Worm (Caenorhabditis elegans): Measurements from ENCODE around the gene F28B12.6.

Gene F28B12.6

ce11 chrII:5988224-5988623, 47.6 kb downstream of the F28B12.6 start, which contains the start of gene ins-2:
TSS of gene ins-2 (plus strand) at chrII:5988524.
- no peak for TF ChIP-seq grh-1 (GFP tag; IDR thresholded peaks at IDR 0.05)
- no peak for TF ChIP-seq irx-1 (tag; optimal IDR thresholded peaks at IDR 0.05)
- TF ChIP-seq rnt-1 (tag; optimal IDR thresholded peaks at IDR 0.05), result no peak
- TF ChIP-seq pqm-1 (tag; optimal IDR thresholded peaks at IDR 0.05), result no peak
- no peak for TF ChIP-seq C04F5.9 (tag; optimal IDR thresholded peaks at IDR 0.05)
- no peak for TF ChIP-seq elt-3 (tag; optimal IDR thresholded peaks at IDR 0.05)
- TF ChIP-seq egl-13 (tag; optimal IDR thresholded peaks at IDR 0.05), result no peak
- no peak for TF ChIP-seq isw-1 (GFP tag; IDR thresholded peaks at IDR 0.05)
- TF ChIP-seq lin-35 (GFP tag; optimal IDR thresholded peaks at IDR 0.05), result no peak
- TF ChIP-seq mdl-1 (tag; optimal IDR thresholded peaks at IDR 0.05), result no peak
- no peak for TF ChIP-seq nhr-237 (tag; optimal IDR thresholded peaks at IDR 0.05)
- TF ChIP-seq unc-30 (tag; optimal IDR thresholded peaks at IDR 0.05), result no peak
- TF ChIP-seq unc-62 (GFP tag; optimal IDR thresholded peaks at IDR 0.05), result no peak
- no peak for TF ChIP-seq lsy-2 (tag; optimal IDR thresholded peaks at IDR 0.05)
- TF ChIP-seq ceh-63 (GFP tag; optimal IDR thresholded peaks at IDR 0.05), result no peak
- no peak for TF ChIP-seq ztf-11 (tag; optimal IDR thresholded peaks at IDR 0.05)

- TF ChIP-seq nhr-71 (tag; optimal IDR thresholded peaks at IDR 0.05) (peak; percentile 38), nhr-84 (tag; optimal IDR thresholded peaks at IDR 0.05) (no peak), fkh-8 (tag; optimal IDR thresholded peaks at IDR 0.05) (peak; percentile 65), isw-1 (GFP tag; IDR thresholded peaks at IDR 0.05) (no peak), pax-3 (tag; optimal IDR thresholded peaks at IDR 0.05) (peak; percentile 14)
Observed at ce11 chrII:5990668-5991067, 50.0 kb downstream of the F28B12.6 start, which contains the start of gene ins-3. TSS of gene ins-3 (minus strand) at chrII:5990768.
